Worm (Caenorhabditis elegans) whole organism, L4 larva: ENCODE results near the gene mib-1.

Experiments used
- F10B5.3 ChIP-seq: sonication (generic microtip); optimal IDR thresholded peaks from 2 replicates; lab custom pipeline; 2016; ENCODE audit warnings: mild to moderate bottlenecking, missing genetic modification characterization, missing compliant biosample characterization
- F49E8.2 ChIP-seq: sonication (generic microtip); optimal IDR thresholded peaks from 2 replicates; lab custom pipeline; 2016; ENCODE audit warnings: missing compliant biosample characterization, mild to moderate bottlenecking, missing genetic modification characterization, borderline replicate concordance
- T20F7.1 ChIP-seq: fragments of 200-800 bp; sonication (Bioruptor generic); optimal IDR thresholded peaks from 2 replicates; lab custom pipeline; 2018; ENCODE audit warnings: mild to moderate bottlenecking, missing genetic modification characterization, missing compliant biosample characterization
- T26A8.4 ChIP-seq: fragments of 200-800 bp; sonication (Bioruptor generic); IDR thresholded peaks from 2 replicates; pipeline ENCODE4 v1.3.6; 2022; ENCODE audit warnings: missing genetic modification characterization, missing compliant biosample characterization
- ZK546.5 ChIP-seq, 2 experiments: sonication (generic microtip); optimal IDR thresholded peaks; 2 replicates each; lab custom pipeline; 2017; ENCODE audit warnings: missing biosample characterization in 2 of 2, missing genetic modification characterization in 2 of 2
- aha-1 ChIP-seq: fragments of 150-350 bp; peaks from one replicate; lab custom pipeline; 2014; ENCODE audit warnings: missing biosample characterization, missing genetic modification characterization
- arid-1 ChIP-seq: fragments of 200-800 bp; sonication (Bioruptor generic); conservative IDR thresholded peaks from 2 replicates; pipeline ENCODE4 v1.3.6; 2022; ENCODE audit warnings: missing genetic modification reagents, missing genetic modification characterization, missing compliant biosample characterization
- ceh-32 ChIP-seq: sonication (generic microtip); optimal IDR thresholded peaks from 2 replicates; lab custom pipeline; 2016; ENCODE audit warnings: mild to moderate bottlenecking, missing genetic modification characterization, missing compliant biosample characterization; ENCODE audit not compliant: poor library complexity
- ceh-44 ChIP-seq: fragments of 200-800 bp; sonication (Bioruptor generic); IDR thresholded peaks from 2 replicates; pipeline ENCODE4 v1.3.6; 2022; ENCODE audit warnings: missing genetic modification reagents, missing genetic modification characterization, missing compliant biosample characterization
- ceh-62 ChIP-seq: sonication (generic microtip); optimal IDR thresholded peaks from 2 replicates; lab custom pipeline; 2017; ENCODE audit warnings: missing biosample characterization, missing genetic modification characterization
- ceh-82 ChIP-seq: sonication (generic microtip); optimal IDR thresholded peaks from 2 replicates; lab custom pipeline; 2017; ENCODE audit warnings: missing biosample characterization, missing genetic modification characterization
- ces-1 ChIP-seq: fragments of 150-350 bp; sonication (generic microtip); optimal IDR thresholded peaks from 4 replicates; lab custom pipeline; 2014; ENCODE audit warnings: missing biosample characterization, missing genetic modification reagents, missing genetic modification characterization
- cey-2 ChIP-seq: sonication (generic microtip); optimal IDR thresholded peaks from 3 replicates; lab custom pipeline; 2017; ENCODE audit warnings: missing genetic modification characterization, mild to moderate bottlenecking, missing compliant biosample characterization, antibody characterized with exemption, borderline replicate concordance; ENCODE audit not compliant: insufficient read depth
- daf-16 ChIP-seq, 3 experiments: sonication (generic microtip); optimal IDR thresholded peaks; 2 replicates each; lab custom pipeline; 2016 to 2017; ENCODE audit warnings: missing genetic modification characterization in 3 of 3, missing genetic modification reagents in 3 of 3, mild to moderate bottlenecking in 2 of 3, missing compliant biosample characterization in 2 of 3, missing biosample characterization in 1 of 3, moderate library complexity in 1 of 3
- daf-19 ChIP-seq: fragments of 200-800 bp; sonication (Bioruptor generic); conservative IDR thresholded peaks from 2 replicates; pipeline ENCODE4 v1.3.6; 2022; ENCODE audit warnings: missing genetic modification characterization, missing compliant biosample characterization
- daf-8 ChIP-seq: fragments of 200-800 bp; sonication (Bioruptor generic); IDR thresholded peaks from 2 replicates; pipeline ENCODE4 v1.3.6; 2022; ENCODE audit warnings: missing genetic modification characterization, missing compliant biosample characterization
- dmd-6 ChIP-seq: fragments of 200-800 bp; sonication (Bioruptor generic); IDR thresholded peaks from 2 replicates; pipeline ENCODE4 v1.3.6; 2022; ENCODE audit warnings: missing genetic modification reagents, missing genetic modification characterization, missing compliant biosample characterization
- dmd-8 ChIP-seq: fragments of 200-800 bp; sonication (Bioruptor generic); IDR thresholded peaks from 2 replicates; pipeline ENCODE4 v1.3.6; 2022; ENCODE audit warnings: missing genetic modification characterization, missing compliant biosample characterization
- dve-1 ChIP-seq: sonication (generic microtip); optimal IDR thresholded peaks from 2 replicates; lab custom pipeline; 2017; ENCODE audit warnings: antibody characterized with exemption, mild to moderate bottlenecking, missing genetic modification characterization, missing compliant biosample characterization; ENCODE audit not compliant: insufficient read depth
- egl-43 ChIP-seq: fragments of 200-800 bp; sonication (Bioruptor generic); IDR thresholded peaks from 2 replicates; pipeline ENCODE4 v1.3.6; 2022; ENCODE audit warnings: missing genetic modification reagents, missing genetic modification characterization, missing compliant biosample characterization
- hif-1 ChIP-seq, 2 experiments: sonication (generic microtip); optimal IDR thresholded peaks; 2 replicates each; lab custom pipeline; 2016 to 2017; ENCODE audit warnings: missing compliant biosample characterization in 2 of 2, missing genetic modification characterization in 2 of 2, missing genetic modification reagents in 2 of 2, missing genotype in 2 of 2, mild to moderate bottlenecking in 1 of 2
- hlh-11 ChIP-seq: fragments of 200-800 bp; sonication (Bioruptor generic); optimal IDR thresholded peaks from 2 replicates; lab custom pipeline; 2018; ENCODE audit warnings: mild to moderate bottlenecking, missing genetic modification characterization, missing compliant biosample characterization
- hlh-30 ChIP-seq: sonication (generic microtip); optimal IDR thresholded peaks from 2 replicates; lab custom pipeline; 2017; ENCODE audit warnings: antibody characterized with exemption, mild to moderate bottlenecking, missing genetic modification characterization, missing compliant biosample characterization; ENCODE audit not compliant: insufficient read depth
- hmg-1.1 ChIP-seq: fragments of 200-800 bp; sonication (Bioruptor generic); IDR thresholded peaks from 2 replicates; pipeline ENCODE4 v1.3.6; 2022; ENCODE audit warnings: missing genetic modification reagents, missing genetic modification characterization, missing compliant biosample characterization
- lin-13 ChIP-seq: fragments of 150-350 bp; optimal IDR thresholded peaks from 2 replicates; lab custom pipeline; 2014; ENCODE audit warnings: missing biosample characterization, missing genetic modification reagents, missing genetic modification characterization
- lin-15B ChIP-seq: fragments of 150-350 bp; sonication (generic microtip); optimal IDR thresholded peaks from 3 replicates; lab custom pipeline; 2014; ENCODE audit warnings: missing biosample characterization, missing genetic modification characterization
- lin-29 ChIP-seq: fragments of 200-800 bp; sonication (Bioruptor generic); IDR thresholded peaks from 2 replicates; pipeline ENCODE4 v1.3.6; 2022; ENCODE audit warnings: missing genetic modification reagents, missing genetic modification characterization, missing compliant biosample characterization
- mdt-29 ChIP-seq: fragments of 200-800 bp; sonication (Bioruptor generic); IDR thresholded peaks from 2 replicates; pipeline ENCODE4 v1.3.6; 2022; ENCODE audit warnings: missing genetic modification reagents, missing genetic modification characterization, missing compliant biosample characterization
- mep-1 ChIP-seq: fragments of 150-350 bp; sonication (generic microtip); optimal IDR thresholded peaks from 3 replicates; lab custom pipeline; 2014; ENCODE audit warnings: missing biosample characterization, missing genetic modification characterization
- mxl-2 ChIP-seq: fragments of 200-800 bp; sonication (Bioruptor generic); conservative IDR thresholded peaks from 2 replicates; pipeline ENCODE4 v1.3.6; 2022; ENCODE audit warnings: missing genetic modification reagents, missing genetic modification characterization, missing compliant biosample characterization
- nhr-102 ChIP-seq: sonication (generic microtip); optimal IDR thresholded peaks from 2 replicates; lab custom pipeline; 2016; ENCODE audit warnings: mild to moderate bottlenecking, missing genetic modification characterization, moderate library complexity, missing compliant biosample characterization
- nhr-25 ChIP-seq: sonication (generic microtip); optimal IDR thresholded peaks from 2 replicates; lab custom pipeline; 2017; ENCODE audit warnings: missing genetic modification characterization, mild to moderate bottlenecking, missing compliant biosample characterization, antibody characterized with exemption, moderate library complexity, borderline replicate concordance; ENCODE audit not compliant: insufficient read depth
- nhr-28 ChIP-seq: fragments of 150-350 bp; optimal IDR thresholded peaks from 2 replicates; lab custom pipeline; 2014; ENCODE audit warnings: missing biosample characterization, missing genetic modification characterization
- pha-4 ChIP-seq, 2 experiments: fragments of 150-350 bp in 1 of 2; fragments of 200-800 bp in 1 of 2; sonication (Bioruptor generic) in 1 of 2; IDR thresholded peaks in 1 of 2; optimal IDR thresholded peaks in 1 of 2; 2 replicates each; pipeline versions ENCODE4 v1.3.6 to Lab custom; 2014 to 2022; ENCODE audit warnings: missing genetic modification characterization in 2 of 2, missing genetic modification reagents in 2 of 2, missing biosample characterization in 1 of 2, missing compliant biosample characterization in 1 of 2
- pqm-1 ChIP-seq: sonication (generic microtip); optimal IDR thresholded peaks from 2 replicates; lab custom pipeline; 2017; ENCODE audit warnings: missing biosample characterization, missing genetic modification characterization
- skn-1 ChIP-seq: fragments of 150-350 bp; optimal IDR thresholded peaks from 2 replicates; lab custom pipeline; 2014; ENCODE audit warnings: missing biosample characterization, missing genetic modification characterization
- tra-1 ChIP-seq: fragments of 200-800 bp; sonication (Bioruptor generic); IDR thresholded peaks from 2 replicates; pipeline ENCODE4 v1.3.6; 2022; ENCODE audit warnings: missing genetic modification reagents, missing genetic modification characterization, missing compliant biosample characterization
- unc-130 ChIP-seq: sonication (generic microtip); optimal IDR thresholded peaks from 2 replicates; lab custom pipeline; 2016; ENCODE audit warnings: missing genetic modification reagents, missing genetic modification characterization, missing compliant biosample characterization
- unc-62 ChIP-seq, 3 experiments: fragments of 150-350 bp in 1 of 3; sonication (generic microtip); optimal IDR thresholded peaks in 2 of 3; peaks in 1 of 3; 1 replicate in 1 of 3; 2 replicates in 2 of 3; lab custom pipeline; 2014 to 2017; ENCODE audit warnings: missing biosample characterization in 3 of 3, missing genetic modification characterization in 3 of 3, missing genetic modification reagents in 3 of 3, missing genotype in 1 of 3
- vab-7 ChIP-seq: fragments of 200-800 bp; sonication (Bioruptor generic); IDR thresholded peaks from 2 replicates; pipeline ENCODE4 v1.3.6; 2022; ENCODE audit warnings: missing genetic modification reagents, missing genetic modification characterization, missing compliant biosample characterization
- zag-1 ChIP-seq: fragments of 150-350 bp; optimal IDR thresholded peaks from 2 replicates; lab custom pipeline; 2014; ENCODE audit warnings: missing biosample characterization, missing genetic modification characterization
- zfp-2 ChIP-seq: sonication (generic microtip); optimal IDR thresholded peaks from 2 replicates; lab custom pipeline; 2016; ENCODE audit warnings: mild to moderate bottlenecking, missing genetic modification characterization, missing compliant biosample characterization
- ztf-7 ChIP-seq: fragments of 150-350 bp; optimal IDR thresholded peaks from 2 replicates; lab custom pipeline; 2014; ENCODE audit warnings: missing biosample characterization, missing genetic modification characterization

mib-1 gene

ce11 chrIII:11241583-11242187 is 48.8 kb downstream of the mib-1 start:
- TF ChIP-seq unc-62 (GFP tag; optimal IDR thresholded peaks at IDR 0.05 in 1 of 2; lab: Kevin White, UChicago) (peak in 1 of 2 experiments; percentile 54), unc-62 (tag; optimal IDR thresholded peaks at IDR 0.05; lab: Kevin White, UChicago) (no peak), aha-1 (tag; lab: Kevin White, UChicago) (peak; percentile 69), daf-19 (GFP tag; lab: Robert Waterston, UW) (no peak), nhr-28 (tag; lab: Kevin White, UChicago) (peak; percentile 96), dmd-6 (peak; percentile 38; the same call in 1 of the 2 replicates), daf-16 (GFP tag; optimal IDR thresholded peaks at IDR 0.05; lab: Kevin White, UChicago) (no peak), daf-16 (tag; optimal IDR thresholded peaks at IDR 0.05; lab: Kevin White, UChicago) (peak; percentile 21), egl-43 (GFP tag; lab: Robert Waterston, UW) (no peak), F10B5.3 (no peak), hlh-11 (tag; lab: Kevin White, UChicago) (peak; percentile 46), ztf-7 (tag; lab: Kevin White, UChicago) (no peak), ces-1 (GFP tag; lab: Kevin White, UChicago) (no peak), vab-7 (no peak), zfp-2 (no peak), ceh-44 (GFP tag; lab: Robert Waterston, UW) (no peak), unc-130 (GFP tag; lab: Kevin White, UChicago) (no peak), ZK546.5 (tag; optimal IDR thresholded peaks at IDR 0.05; lab: Kevin White, UChicago) (no peak), nhr-25 (tag; lab: Kevin White, UChicago) (no peak), lin-13 (GFP tag; lab: Kevin White, UChicago) (no peak), hmg-1.1 (GFP tag; lab: Robert Waterston, UW) (no peak), mxl-2 (GFP tag; lab: Robert Waterston, UW) (no peak), T26A8.4 (no peak), hif-1 (tag; optimal IDR thresholded peaks at IDR 0.05; lab: Kevin White, UChicago) (no peak), ceh-62 (tag; lab: Kevin White, UChicago) (no peak), tra-1 (GFP tag; lab: Robert Waterston, UW) (no peak), mdt-29 (GFP tag; lab: Robert Waterston, UW) (no peak), zag-1 (tag; lab: Kevin White, UChicago) (no peak), dmd-8 (no peak), hlh-30 (tag; lab: Kevin White, UChicago) (no peak), arid-1 (GFP tag; lab: Robert Waterston, UW) (no peak), pha-4 (GFP tag; IDR thresholded peaks at IDR 0.05; lab: Robert Waterston, UW) (no peak), pha-4 (tag; optimal IDR thresholded peaks at IDR 0.05; lab: Kevin White, UChicago) (no peak), daf-8 (GFP tag; lab: Robert Waterston, UW) (no peak), mep-1 (tag; lab: Kevin White, UChicago) (no peak), ceh-82 (no peak), dve-1 (peak; percentile 3), lin-29 (GFP tag; lab: Robert Waterston, UW) (no peak), lin-15B (tag; lab: Kevin White, UChicago) (no peak), nhr-102 (no peak), ceh-32 (tag; lab: Kevin White, UChicago) (no peak), pqm-1 (peak; percentile 89), T20F7.1 (GFP tag; lab: Kevin White, UChicago) (no peak), cey-2 (tag; lab: Kevin White, UChicago) (no peak), skn-1 (tag; lab: Kevin White, UChicago) (no peak), F49E8.2 (tag; lab: Kevin White, UChicago) (no peak)
